Fruit fly (Drosophila melanogaster): ENCODE results near the gene AP-1gamma.

Gene AP-1gamma

DNA sequence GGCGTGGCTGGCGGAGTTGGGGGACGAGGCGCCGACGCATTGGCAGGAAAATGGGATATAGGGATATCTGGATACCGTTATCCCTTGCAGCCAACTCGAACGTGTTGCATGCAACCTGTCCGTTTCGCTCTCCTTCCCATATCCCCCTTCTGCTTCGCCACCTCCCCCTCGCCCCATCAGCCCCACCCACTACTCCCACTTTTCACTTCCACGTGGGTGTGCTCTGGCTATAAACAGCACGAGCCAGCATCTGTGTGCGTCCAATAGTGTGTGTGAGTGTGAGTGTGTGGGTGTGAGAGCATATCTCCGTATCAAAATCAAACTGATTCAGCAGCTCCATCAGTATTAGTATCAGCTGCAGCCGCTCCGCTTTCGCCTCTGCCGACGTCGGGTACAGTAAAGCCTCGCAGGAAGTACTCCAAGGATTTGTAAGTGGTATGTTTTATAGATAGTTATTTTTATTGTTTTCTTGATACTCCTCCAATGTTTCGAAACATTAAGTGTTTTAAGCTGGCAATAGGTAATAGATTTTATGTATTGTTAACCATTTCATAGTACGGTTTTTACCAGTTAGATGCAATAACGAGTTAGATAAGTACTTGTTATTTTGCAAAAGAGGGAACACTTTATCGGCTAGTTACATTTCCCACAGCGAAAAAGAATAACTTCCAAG lies 10.6 kb downstream of the AP-1gamma start:
- no peak for TF ChIP-seq Tbp (GFP tag; optimal IDR thresholded peaks at IDR 0.05)
- no peak for TF ChIP-seq caup (GFP tag; optimal IDR thresholded peaks at IDR 0.05; ENCODE audit: severe bottlenecking)
- no peak for TF ChIP-seq gcm (GFP tag; optimal IDR thresholded peaks at IDR 0.05)
- TF ChIP-seq unpg (GFP tag; optimal IDR thresholded peaks at IDR 0.05): no peak
- peak; percentile 68 for TF ChIP-seq fd96Cb (tag; optimal IDR thresholded peaks at IDR 0.05)
- TF ChIP-seq Rfx (GFP tag; IDR thresholded peaks at IDR 0.05): 0 out of 2 replicates have a peak, but pooled peaks have one; percentile 15
- no peak for TF ChIP-seq CoRest (tag; optimal IDR thresholded peaks at IDR 0.05)
- TF ChIP-seq cg (GFP tag; optimal IDR thresholded peaks at IDR 0.05): peak; percentile 59
- no peak for TF ChIP-seq ap (GFP tag; IDR thresholded peaks at IDR 0.05)
- no peak for TF ChIP-seq CG8765 (GFP tag; IDR thresholded peaks at IDR 0.05)
- no peak for TF ChIP-seq CG16813 (GFP tag; IDR thresholded peaks at IDR 0.05; ENCODE audit: partially characterized antibody)
- TF ChIP-seq CTCF (GFP tag; optimal IDR thresholded peaks at IDR 0.05): no peak
- TF ChIP-seq btn (GFP tag; optimal IDR thresholded peaks at IDR 0.05): no peak
- no peak for TF ChIP-seq CG6254 (GFP tag; optimal IDR thresholded peaks at IDR 0.05)
- TF ChIP-seq ci (GFP tag; IDR thresholded peaks at IDR 0.05): peak; percentile 49; the same call in 1 of the 3 replicates
- TF ChIP-seq dpn (GFP tag; optimal IDR thresholded peaks at IDR 0.05): peak in 1 of 2 experiments; percentile 35
- TF ChIP-seq CG3281 (GFP tag; optimal IDR thresholded peaks at IDR 0.05): peak; percentile 57
- TF ChIP-seq br (optimal IDR thresholded peaks at IDR 0.05): no peak
- TF ChIP-seq CG17385 (GFP tag; optimal IDR thresholded peaks at IDR 0.05): peak; percentile 54
- no peak for TF ChIP-seq bowl (GFP tag; IDR thresholded peaks at IDR 0.05)
- TF ChIP-seq sug (tag; optimal IDR thresholded peaks at IDR 0.05): peak; percentile 12
- TF ChIP-seq CG15696 (tag; optimal IDR thresholded peaks at IDR 0.05): peak; percentile 5
- TF ChIP-seq p53 (GFP tag; optimal IDR thresholded peaks at IDR 0.05): no peak
- peak; percentile 47 for TF ChIP-seq CG14710 (tag; optimal IDR thresholded peaks at IDR 0.05)
- TF ChIP-seq CG12219 (GFP tag; optimal IDR thresholded peaks at IDR 0.05): peak; percentile 17
- TF ChIP-seq dmrt99B (tag; optimal IDR thresholded peaks at IDR 0.05): peak; percentile 76
- peak; percentile 35 for TF ChIP-seq tin (GFP tag; optimal IDR thresholded peaks at IDR 0.05)
- no peak for TF ChIP-seq jing (GFP tag; optimal IDR thresholded peaks at IDR 0.05)
- no peak for TF ChIP-seq ftz-f1 (GFP tag; optimal IDR thresholded peaks at IDR 0.05)
- TF ChIP-seq Lpt (GFP tag; optimal IDR thresholded peaks at IDR 0.05): no peak
- no peak for TF ChIP-seq aop (GFP tag; IDR thresholded peaks at IDR 0.05)
- TF ChIP-seq maf-S (GFP tag; optimal IDR thresholded peaks at IDR 0.05): no peak
- no peak for TF ChIP-seq Adf1 (GFP tag; IDR thresholded peaks at IDR 0.05)
- no peak for TF ChIP-seq Stat92E (GFP tag; optimal IDR thresholded peaks at IDR 0.05)
- TF ChIP-seq mam (GFP tag; optimal IDR thresholded peaks at IDR 0.05): no peak
- TF ChIP-seq HHEX (GFP tag; optimal IDR thresholded peaks at IDR 0.05): peak; percentile 46
- TF ChIP-seq ind (GFP tag; optimal IDR thresholded peaks at IDR 0.05): peak; percentile 49
- TF ChIP-seq CG30403 (GFP tag; optimal IDR thresholded peaks at IDR 0.05): no peak
- peak; percentile 84 for TF ChIP-seq crol (GFP tag; IDR thresholded peaks at IDR 0.05)
- TF ChIP-seq bcd (GFP tag; optimal IDR thresholded peaks at IDR 0.05): peak; percentile 47
- peak; percentile 46 for TF ChIP-seq CG13296 (GFP tag; optimal IDR thresholded peaks at IDR 0.05)
- peak; percentile 22 for TF ChIP-seq Max (GFP tag; optimal IDR thresholded peaks at IDR 0.05)
- TF ChIP-seq phol (tag; optimal IDR thresholded peaks at IDR 0.05): peak; percentile 70
- TF ChIP-seq CG2199 (GFP tag; IDR thresholded peaks at IDR 0.05): no peak
- TF ChIP-seq CG32772 (GFP tag; IDR thresholded peaks at IDR 0.05): no peak
- TF ChIP-seq CkIIα-i1 (GFP tag; IDR thresholded peaks at IDR 0.05): no peak
- peak; percentile 32 for TF ChIP-seq lilli (GFP tag; optimal IDR thresholded peaks at IDR 0.05)
- peak; percentile 16 for TF ChIP-seq CG10267 (tag; optimal IDR thresholded peaks at IDR 0.05)
- TF ChIP-seq Camta (GFP tag; optimal IDR thresholded peaks at IDR 0.05): peak; percentile 38
- TF ChIP-seq bigmax (GFP tag; optimal IDR thresholded peaks at IDR 0.05): no peak
- peak; percentile 65 for TF ChIP-seq CG18599 (GFP tag; optimal IDR thresholded peaks at IDR 0.05)
